Worm (Caenorhabditis elegans) whole organism, L4 larva: Measurements from ENCODE around the gene ZK688.11.

Experiments
- D1046.2 ChIP-seq: fragments of 200-800 bp; sonication (Bioruptor generic); IDR thresholded peaks from 2 replicates; pipeline ENCODE4 v1.3.6; 2022; ENCODE audit warnings: missing genetic modification characterization, missing compliant biosample characterization
- F10B5.3 ChIP-seq: sonication (generic microtip); optimal IDR thresholded peaks from 2 replicates; lab custom pipeline; 2016; ENCODE audit warnings: mild to moderate bottlenecking, missing genetic modification characterization, missing compliant biosample characterization
- T26A8.4 ChIP-seq: fragments of 200-800 bp; sonication (Bioruptor generic); IDR thresholded peaks from 2 replicates; pipeline ENCODE4 v1.3.6; 2022; ENCODE audit warnings: missing genetic modification characterization, missing compliant biosample characterization
- Y105C5A.15 ChIP-seq: fragments of 200-800 bp; sonication (Bioruptor generic); IDR thresholded peaks from 2 replicates; pipeline ENCODE4 v1.3.6; 2022; ENCODE audit warnings: missing genetic modification characterization, missing compliant biosample characterization
- Y75B8A.6 ChIP-seq: fragments of 200-800 bp; sonication (Bioruptor generic); IDR thresholded peaks from 2 replicates; pipeline ENCODE4 v1.3.6; 2022; ENCODE audit warnings: missing genetic modification reagents, missing genetic modification characterization, missing compliant biosample characterization
- aha-1 ChIP-seq: fragments of 150-350 bp; peaks from one replicate; lab custom pipeline; 2014; ENCODE audit warnings: missing biosample characterization, missing genetic modification characterization
- attf-4 ChIP-seq: sonication (generic microtip); optimal IDR thresholded peaks from 3 replicates; lab custom pipeline; 2017; ENCODE audit warnings: missing biosample characterization, missing genetic modification characterization
- ceh-28 ChIP-seq: fragments of 150-350 bp; optimal IDR thresholded peaks from 2 replicates; lab custom pipeline; 2014; ENCODE audit warnings: missing biosample characterization, missing genetic modification reagents, missing genetic modification characterization
- ceh-62 ChIP-seq: sonication (generic microtip); optimal IDR thresholded peaks from 2 replicates; lab custom pipeline; 2017; ENCODE audit warnings: missing biosample characterization, missing genetic modification characterization
- daf-16 ChIP-seq, 3 experiments: sonication (generic microtip); optimal IDR thresholded peaks; 2 replicates each; lab custom pipeline; 2016 to 2017; ENCODE audit warnings: missing genetic modification characterization in 3 of 3, missing genetic modification reagents in 3 of 3, mild to moderate bottlenecking in 2 of 3, missing compliant biosample characterization in 2 of 3, missing biosample characterization in 1 of 3, moderate library complexity in 1 of 3
- dpl-1 ChIP-seq: fragments of 150-350 bp; optimal IDR thresholded peaks from 2 replicates; lab custom pipeline; 2014; ENCODE audit warnings: missing biosample characterization, missing genetic modification reagents, missing genetic modification characterization
- duxl-1 ChIP-seq: sonication (generic microtip); optimal IDR thresholded peaks from 2 replicates; lab custom pipeline; 2016; ENCODE audit warnings: mild to moderate bottlenecking, missing genetic modification characterization, moderate library complexity, missing compliant biosample characterization; ENCODE audit not compliant: poor library complexity
- egl-27 ChIP-seq: sonication (generic microtip); optimal IDR thresholded peaks from 3 replicates; lab custom pipeline; 2017; ENCODE audit warnings: missing biosample characterization, missing genetic modification reagents, missing genetic modification characterization
- hlh-11 ChIP-seq: fragments of 200-800 bp; sonication (Bioruptor generic); optimal IDR thresholded peaks from 2 replicates; lab custom pipeline; 2018; ENCODE audit warnings: mild to moderate bottlenecking, missing genetic modification characterization, missing compliant biosample characterization
- hlh-30 ChIP-seq: sonication (generic microtip); optimal IDR thresholded peaks from 2 replicates; lab custom pipeline; 2017; ENCODE audit warnings: antibody characterized with exemption, mild to moderate bottlenecking, missing genetic modification characterization, missing compliant biosample characterization; ENCODE audit not compliant: insufficient read depth
- hmg-1.1 ChIP-seq: fragments of 200-800 bp; sonication (Bioruptor generic); IDR thresholded peaks from 2 replicates; pipeline ENCODE4 v1.3.6; 2022; ENCODE audit warnings: missing genetic modification reagents, missing genetic modification characterization, missing compliant biosample characterization
- lim-7 ChIP-seq: fragments of 200-800 bp; sonication (Bioruptor generic); IDR thresholded peaks from 2 replicates; pipeline ENCODE4 v1.3.6; 2022; ENCODE audit warnings: missing genetic modification characterization, missing compliant biosample characterization
- lin-1 ChIP-seq: fragments of 200-800 bp; sonication (Bioruptor generic); IDR thresholded peaks from 2 replicates; pipeline ENCODE4 v1.3.6; 2022; ENCODE audit warnings: missing genetic modification reagents, missing genetic modification characterization, missing compliant biosample characterization
- lin-38 ChIP-seq: fragments of 200-800 bp; sonication (Bioruptor generic); IDR thresholded peaks from 2 replicates; pipeline ENCODE4 v1.3.6; 2022; ENCODE audit warnings: missing genetic modification reagents, missing genetic modification characterization, missing compliant biosample characterization
- lsy-2 ChIP-seq, 2 experiments: fragments of 150-350 bp in 1 of 2; sonication (generic microtip) in 1 of 2; optimal IDR thresholded peaks; 2 replicates each; lab custom pipeline; 2014 to 2017; ENCODE audit warnings: missing biosample characterization in 2 of 2, missing genetic modification characterization in 2 of 2
- mdl-1 ChIP-seq, 2 experiments: fragments of 150-350 bp in 1 of 2; sonication (generic microtip) in 1 of 2; optimal IDR thresholded peaks; 2 replicates each; lab custom pipeline; 2014 to 2017; ENCODE audit warnings: missing biosample characterization in 2 of 2, missing genetic modification characterization in 2 of 2
- mep-1 ChIP-seq: fragments of 150-350 bp; sonication (generic microtip); optimal IDR thresholded peaks from 3 replicates; lab custom pipeline; 2014; ENCODE audit warnings: missing biosample characterization, missing genetic modification characterization
- mes-2 ChIP-seq: sonication (generic microtip); optimal IDR thresholded peaks from 2 replicates; lab custom pipeline; 2016; ENCODE audit warnings: missing genotype, mild to moderate bottlenecking, missing genetic modification characterization, missing compliant biosample characterization; ENCODE audit not compliant: poor library complexity, severe bottlenecking
- nhr-10 ChIP-seq: fragments of 150-350 bp; optimal IDR thresholded peaks from 2 replicates; lab custom pipeline; 2014; ENCODE audit warnings: missing biosample characterization, missing genetic modification characterization
- nhr-111 ChIP-seq: fragments of 200-800 bp; sonication (Bioruptor generic); optimal IDR thresholded peaks from 2 replicates; lab custom pipeline; 2018; ENCODE audit warnings: mild to moderate bottlenecking, missing genetic modification characterization, missing compliant biosample characterization
- nhr-28 ChIP-seq: fragments of 150-350 bp; optimal IDR thresholded peaks from 2 replicates; lab custom pipeline; 2014; ENCODE audit warnings: missing biosample characterization, missing genetic modification characterization
- nhr-41 ChIP-seq: fragments of 200-800 bp; sonication (Bioruptor generic); IDR thresholded peaks from 2 replicates; pipeline ENCODE4 v1.3.6; 2022; ENCODE audit warnings: missing genetic modification reagents, missing genetic modification characterization, missing compliant biosample characterization
- nhr-42 ChIP-seq: fragments of 200-800 bp; sonication (Bioruptor generic); IDR thresholded peaks from 2 replicates; pipeline ENCODE4 v1.3.6; 2022; ENCODE audit warnings: missing genetic modification characterization, missing compliant biosample characterization
- nhr-77 ChIP-seq: fragments of 150-350 bp; optimal IDR thresholded peaks from 2 replicates; lab custom pipeline; 2014; ENCODE audit warnings: missing biosample characterization, missing genetic modification characterization
- pha-4 ChIP-seq, 2 experiments: fragments of 150-350 bp in 1 of 2; fragments of 200-800 bp in 1 of 2; sonication (Bioruptor generic) in 1 of 2; IDR thresholded peaks in 1 of 2; optimal IDR thresholded peaks in 1 of 2; 2 replicates each; pipeline versions ENCODE4 v1.3.6 to Lab custom; 2014 to 2022; ENCODE audit warnings: missing genetic modification characterization in 2 of 2, missing genetic modification reagents in 2 of 2, missing biosample characterization in 1 of 2, missing compliant biosample characterization in 1 of 2
- pqm-1 ChIP-seq: sonication (generic microtip); optimal IDR thresholded peaks from 2 replicates; lab custom pipeline; 2017; ENCODE audit warnings: missing biosample characterization, missing genetic modification characterization
- snpc-4 ChIP-seq: fragments of 150-350 bp; optimal IDR thresholded peaks from 2 replicates; lab custom pipeline; 2014; ENCODE audit warnings: missing biosample characterization, missing genetic modification characterization
- tra-1 ChIP-seq: fragments of 200-800 bp; sonication (Bioruptor generic); IDR thresholded peaks from 2 replicates; pipeline ENCODE4 v1.3.6; 2022; ENCODE audit warnings: missing genetic modification reagents, missing genetic modification characterization, missing compliant biosample characterization
- zag-1 ChIP-seq: fragments of 150-350 bp; optimal IDR thresholded peaks from 2 replicates; lab custom pipeline; 2014; ENCODE audit warnings: missing biosample characterization, missing genetic modification characterization
- zfp-3 ChIP-seq: fragments of 200-800 bp; sonication (Bioruptor generic); conservative IDR thresholded peaks from 2 replicates; pipeline ENCODE4 v1.3.6; 2022; ENCODE audit warnings: missing genetic modification reagents, missing genetic modification characterization, missing compliant biosample characterization

Gene ZK688.11

DNA sequence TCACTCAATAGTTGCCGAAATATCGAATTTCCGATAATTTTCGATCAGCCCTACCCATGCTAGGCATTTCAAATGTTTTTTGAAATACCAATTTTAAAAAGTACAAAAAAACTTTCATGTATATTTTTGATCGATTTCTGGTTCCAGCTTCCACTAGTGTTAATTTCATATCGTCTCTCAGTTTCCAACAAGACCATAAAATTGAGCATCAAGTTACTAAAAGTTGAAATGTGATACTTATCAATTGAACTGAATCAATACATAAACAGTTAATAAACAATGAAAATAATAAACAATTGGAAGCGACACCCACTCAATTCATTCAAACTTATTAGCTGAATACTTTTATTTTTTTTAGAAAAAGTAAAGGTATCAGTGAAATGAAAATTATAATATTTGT is 18.6 kb downstream of the ZK688.11 start, which contains the start of gene cup-4:
Gene cup-4, plus strand, starts transcription at position 301 of the 400 bp plus-strand sequence.
- TF ChIP-seq T26A8.4 (GFP tag; lab: Robert Waterston, UW) (no peak), pha-4 (GFP tag; IDR thresholded peaks at IDR 0.05; lab: Robert Waterston, UW) (no peak), pha-4 (tag; optimal IDR thresholded peaks at IDR 0.05; lab: Kevin White, UChicago) (no peak), hmg-1.1 (GFP tag; lab: Robert Waterston, UW) (no peak), F10B5.3 (tag; lab: Kevin White, UChicago) (no peak), lsy-2 (tag; optimal IDR thresholded peaks at IDR 0.05; lab: Kevin White, UChicago) (no peak), mep-1 (no peak), hlh-11 (tag; lab: Kevin White, UChicago) (no peak), lin-1 (no peak), zfp-3 (GFP tag; lab: Robert Waterston, UW) (no peak), D1046.2 (GFP tag; lab: Robert Waterston, UW) (no peak), nhr-111 (no peak), ceh-28 (tag; lab: Kevin White, UChicago) (no peak), Y105C5A.15 (no peak), mdl-1 (tag; optimal IDR thresholded peaks at IDR 0.05; lab: Kevin White, UChicago) (no peak), hlh-30 (no peak), tra-1 (GFP tag; lab: Robert Waterston, UW) (no peak), lin-38 (no peak), dpl-1 (GFP tag; lab: Kevin White, UChicago) (no peak)

DNA sequence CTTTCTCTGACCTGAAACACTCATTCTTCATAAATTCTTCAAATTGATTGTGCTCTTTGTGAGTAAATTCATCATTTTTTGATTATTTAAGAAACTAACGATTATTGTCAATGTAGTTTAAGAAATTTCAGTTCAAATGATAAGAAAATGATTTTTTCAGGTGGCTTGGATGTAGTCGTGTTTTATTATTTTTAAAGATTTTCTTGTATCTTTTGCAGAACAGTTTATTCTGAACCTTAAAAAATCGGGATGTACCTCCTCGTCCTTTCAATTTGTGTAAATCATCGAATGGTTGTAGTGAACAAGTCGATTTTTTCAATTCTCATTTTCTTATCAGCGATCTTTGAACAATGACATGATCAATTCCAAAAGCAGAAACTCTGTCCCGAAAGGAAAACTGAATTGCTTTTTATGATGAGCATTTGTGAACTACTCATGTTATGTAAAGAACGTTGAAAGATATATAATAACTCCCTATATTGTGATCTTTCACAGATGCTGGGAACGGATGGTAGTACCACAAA is 19.5 kb downstream of the ZK688.11 start, which contains the start of gene slc-17.3:
Gene slc-17.3, minus strand, starts transcription at position 51 of the 524 bp plus-strand sequence.
- TF ChIP-seq lim-7 (GFP tag; lab: Robert Waterston, UW) (no peak), pqm-1 (tag; lab: Kevin White, UChicago) (peak; percentile 1), lsy-2 (tag; optimal IDR thresholded peaks at IDR 0.05; lab: Kevin White, UChicago) (no peak), nhr-28 (peak; percentile 44), nhr-10 (tag; lab: Kevin White, UChicago) (no peak), aha-1 (tag; lab: Kevin White, UChicago) (peak; percentile 31), nhr-77 (peak; percentile 16), hmg-1.1 (GFP tag; lab: Robert Waterston, UW) (no peak), Y75B8A.6 (GFP tag; lab: Robert Waterston, UW) (no peak)

DNA sequence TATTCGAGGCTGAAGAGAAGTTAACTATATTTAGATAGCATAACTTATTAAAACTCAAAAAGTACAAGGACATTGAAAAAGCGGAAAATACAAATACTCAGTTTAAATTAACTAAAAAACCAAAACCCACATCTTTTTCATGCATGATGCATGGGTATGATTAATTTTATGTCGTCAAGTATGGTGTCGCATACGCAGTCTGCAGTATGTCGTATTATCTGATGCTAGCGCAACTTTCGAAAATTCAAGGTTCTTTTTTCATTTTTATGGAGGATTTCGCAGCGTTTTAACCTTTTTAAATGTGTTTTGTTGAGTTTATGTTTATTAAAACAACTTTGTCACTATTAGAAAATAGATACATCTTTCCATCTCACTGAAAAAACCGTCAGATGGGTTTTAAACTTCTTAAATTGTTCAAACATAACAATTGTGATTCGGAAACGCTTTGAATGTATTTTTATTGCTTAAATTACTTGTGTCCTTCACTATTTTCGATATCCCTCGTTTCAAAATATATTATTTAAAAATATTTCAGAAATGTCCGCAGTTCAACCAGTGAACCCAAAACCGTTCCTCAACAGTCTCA is 23.1 kb downstream of the ZK688.11 start, which contains the start of gene snr-5:
Gene snr-5, plus strand, starts transcription at position 536 of the 586 bp plus-strand sequence.
- TF ChIP-seq dpl-1 (GFP tag; lab: Kevin White, UChicago) = peak; percentile 29
- no peak for TF ChIP-seq attf-4 (tag; lab: Kevin White, UChicago)
- TF ChIP-seq ceh-62 (tag; lab: Kevin White, UChicago) = no peak
- no peak for TF ChIP-seq duxl-1 (tag; lab: Kevin White, UChicago)
- no peak for TF ChIP-seq snpc-4 (tag; lab: Kevin White, UChicago)
- TF ChIP-seq nhr-42 (GFP tag; lab: Robert Waterston, UW) = no peak
- no peak for TF ChIP-seq nhr-41 (GFP tag; lab: Robert Waterston, UW)
- TF ChIP-seq zag-1 (tag; lab: Kevin White, UChicago) = no peak
- TF ChIP-seq lsy-2 (tag; optimal IDR thresholded peaks at IDR 0.05; lab: Kevin White, UChicago) = peak in 1 of 2 experiments; percentile 46
- no peak for TF ChIP-seq egl-27 (tag; lab: Kevin White, UChicago)
- no peak for TF ChIP-seq nhr-111
- TF ChIP-seq mes-2 (tag; lab: Kevin White, UChicago) = peak; percentile 48
- no peak for TF ChIP-seq daf-16 (GFP tag; optimal IDR thresholded peaks at IDR 0.05; lab: Kevin White, UChicago)
- TF ChIP-seq daf-16 (tag; optimal IDR thresholded peaks at IDR 0.05; lab: Kevin White, UChicago) = peak; percentile 10
